Fruit fly (Drosophila melanogaster) Kc167 (cell line): ENCODE results near the gene AdipoR.

ENCODE experiments used
- Myc ChIP-seq: fragments of >200 bp; optimal IDR thresholded peaks from 2 replicates; lab custom pipeline; 2017; ENCODE audit warnings: missing external identifiers
- Sin3A ChIP-seq: fragments of >200 bp; optimal IDR thresholded peaks from 2 replicates; lab custom pipeline; 2018; ENCODE audit warnings: missing external identifiers
- ttk ChIP-seq: sonication (Bioruptor generic); optimal IDR thresholded peaks from 2 replicates; lab custom pipeline; 2017; ENCODE audit warnings: missing external identifiers

DNA sequence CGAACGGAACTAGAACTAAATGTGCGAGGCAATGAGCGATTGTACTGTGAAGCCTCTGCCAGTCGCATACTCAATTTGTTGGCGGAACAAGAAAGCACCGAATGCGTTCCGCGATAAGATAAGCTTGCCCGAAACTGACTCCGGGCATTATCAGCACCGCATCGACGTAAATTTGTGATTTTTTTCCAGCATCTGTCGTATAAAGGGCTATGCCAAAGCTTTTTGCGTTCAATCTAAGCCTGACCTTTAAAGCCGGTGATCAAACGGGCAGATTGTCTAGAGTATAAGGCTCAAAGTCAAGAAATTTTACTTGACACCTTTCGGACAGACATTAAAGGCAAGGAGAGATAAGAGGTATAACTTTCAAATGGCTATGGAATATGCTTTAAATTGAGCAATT is 1.6 kb downstream of the AdipoR start:
- TF ChIP-seq ttk (lab: Kevin White, UChicago) (no peak), Sin3A (lab: Kevin White, UChicago) (no peak), Myc (lab: Kevin White, UChicago) (no peak)
